Worm (Caenorhabditis elegans): ENCODE measurements around the gene hcp-3.

ce11 chrIII:9590212-9590611 is 26.1 kb downstream of the hcp-3 start:
- TF ChIP-seq hlh-15 (tag; optimal IDR thresholded peaks at IDR 0.05) (no peak), nfya-1 (tag; optimal IDR thresholded peaks at IDR 0.05) (no peak), dve-1 (tag; optimal IDR thresholded peaks at IDR 0.05) (no peak), nhr-11 (tag; optimal IDR thresholded peaks at IDR 0.05) (no peak), sox-2 (GFP tag; IDR thresholded peaks at IDR 0.05) (no peak), ama-1 (optimal IDR thresholded peaks at IDR 0.05) (no peak), elt-2 (tag; optimal IDR thresholded peaks at IDR 0.05) (peak; percentile 90), unc-55 (GFP tag; optimal IDR thresholded peaks at IDR 0.05) (no peak)
